Worm (Caenorhabditis elegans) whole organism, young adult: ENCODE results near the gene glb-11.
A peak's percentile ranks its signal among the peaks of the same experiment; 100 is the strongest.

ENCODE experiments used
- B0336.3 ChIP-seq: fragments of 200-800 bp; sonication (Bioruptor generic); IDR thresholded peaks from 2 replicates; pipeline ENCODE4 v1.3.6; 2022; ENCODE audit warnings: missing genetic modification characterization, missing compliant biosample characterization
- C06A6.2 ChIP-seq: fragments of 200-800 bp; sonication (Bioruptor generic); conservative IDR thresholded peaks from 2 replicates; pipeline ENCODE4 v1.3.6; 2022; ENCODE audit warnings: missing genetic modification characterization, missing compliant biosample characterization
- F10E7.11 ChIP-seq: sonication (generic microtip); optimal IDR thresholded peaks from 2 replicates; lab custom pipeline; 2017; ENCODE audit warnings: mild to moderate bottlenecking, missing genetic modification characterization, moderate library complexity, missing compliant biosample characterization
- F23B12.7 ChIP-seq: sonication (generic microtip); optimal IDR thresholded peaks from 2 replicates; lab custom pipeline; 2017; ENCODE audit warnings: missing genetic modification characterization, mild to moderate bottlenecking, missing compliant biosample characterization, antibody characterized with exemption, moderate library complexity; ENCODE audit not compliant: insufficient read depth
- F39B2.1 ChIP-seq: fragments of 200-800 bp; sonication (Bioruptor generic); IDR thresholded peaks from 2 replicates; pipeline ENCODE4 v1.3.6; 2022; ENCODE audit warnings: missing genetic modification reagents, missing genetic modification characterization, missing compliant biosample characterization
- F49E8.2 ChIP-seq: sonication (generic microtip); optimal IDR thresholded peaks from 3 replicates; lab custom pipeline; 2017; ENCODE audit warnings: missing genetic modification characterization, mild to moderate bottlenecking, missing compliant biosample characterization, antibody characterized with exemption, moderate library complexity; ENCODE audit not compliant: insufficient read depth
- F52B5.7 ChIP-seq: sonication (generic microtip); optimal IDR thresholded peaks from 2 replicates; lab custom pipeline; 2016; ENCODE audit warnings: mild to moderate bottlenecking, missing genetic modification characterization, missing compliant biosample characterization
- K11D2.4 ChIP-seq: fragments of 200-800 bp; sonication (Bioruptor generic); IDR thresholded peaks from 2 replicates; pipeline ENCODE4 v1.3.6; 2022; ENCODE audit warnings: missing genetic modification reagents, missing genetic modification characterization, missing compliant biosample characterization
- Y79H2A.3 ChIP-seq: fragments of 200-800 bp; sonication (Bioruptor generic); conservative IDR thresholded peaks from 2 replicates; pipeline ENCODE4 v1.3.6; 2022; ENCODE audit warnings: missing genetic modification reagents, missing genetic modification characterization, missing compliant biosample characterization
- Y95B8A.8 ChIP-seq: fragments of 200-800 bp; sonication (Bioruptor generic); IDR thresholded peaks from 2 replicates; pipeline ENCODE4 v1.3.6; 2022; ENCODE audit warnings: missing genetic modification reagents, missing genetic modification characterization, missing compliant biosample characterization
- akir-1 ChIP-seq: fragments of 200-800 bp; sonication (Bioruptor generic); optimal IDR thresholded peaks from 2 replicates; lab custom pipeline; 2018; ENCODE audit warnings: mild to moderate bottlenecking, missing genetic modification characterization, moderate library complexity, missing compliant biosample characterization
- ama-1 ChIP-seq, 3 experiments: fragments of 150-350 bp in 1 of 3; sonication (generic microtip) in 2 of 3; optimal IDR thresholded peaks; 2 replicates each; lab custom pipeline; 2014 to 2018; ENCODE audit warnings: missing biosample characterization in 2 of 3, missing genetic modification characterization in 2 of 3, missing genetic modification reagents in 2 of 3
- attf-3 ChIP-seq: fragments of 200-800 bp; sonication (Bioruptor generic); conservative IDR thresholded peaks from 2 replicates; pipeline ENCODE4 v1.3.6; 2022; ENCODE audit warnings: missing genetic modification reagents, missing genetic modification characterization, missing compliant biosample characterization
- bed-2 ChIP-seq: fragments of 200-800 bp; sonication (Bioruptor generic); IDR thresholded peaks from 2 replicates; pipeline ENCODE4 v1.3.6; 2022; ENCODE audit warnings: missing genetic modification reagents, missing genetic modification characterization, missing compliant biosample characterization
- ccch-3 ChIP-seq: fragments of 200-800 bp; sonication (Bioruptor generic); optimal IDR thresholded peaks from 2 replicates; lab custom pipeline; 2018; ENCODE audit warnings: mild to moderate bottlenecking, missing genetic modification characterization, missing compliant biosample characterization
- cebp-1 ChIP-seq, 2 experiments: fragments of 200-800 bp in 1 of 2; sonication (Bioruptor generic) in 1 of 2; sonication (generic microtip) in 1 of 2; IDR thresholded peaks in 1 of 2; optimal IDR thresholded peaks in 1 of 2; 2 replicates each; pipeline versions ENCODE4 v1.3.6 to Lab custom; 2017 to 2022; ENCODE audit warnings: missing compliant biosample characterization in 2 of 2, missing genetic modification characterization in 2 of 2, mild to moderate bottlenecking in 1 of 2, missing genetic modification reagents in 1 of 2, moderate library complexity in 1 of 2
- cebp-2 ChIP-seq: fragments of 200-800 bp; sonication (Bioruptor generic); IDR thresholded peaks from 2 replicates; pipeline ENCODE4 v1.3.6; 2022; ENCODE audit warnings: missing genetic modification characterization, missing compliant biosample characterization
- ceh-100 ChIP-seq: fragments of 200-800 bp; sonication (Bioruptor generic); IDR thresholded peaks from 2 replicates; pipeline ENCODE4 v1.3.6; 2022; ENCODE audit warnings: missing genetic modification reagents, missing genetic modification characterization, missing compliant biosample characterization
- ceh-27 ChIP-seq: fragments of 200-800 bp; sonication (Bioruptor generic); optimal IDR thresholded peaks from 2 replicates; lab custom pipeline; 2018; ENCODE audit warnings: mild to moderate bottlenecking, missing genetic modification characterization, moderate library complexity, missing compliant biosample characterization
- ceh-40 ChIP-seq: fragments of 200-800 bp; sonication (Bioruptor generic); IDR thresholded peaks from 2 replicates; pipeline ENCODE4 v1.3.6; 2022; ENCODE audit warnings: missing genetic modification characterization, missing compliant biosample characterization
- chd-7 ChIP-seq: sonication (generic microtip); optimal IDR thresholded peaks from 2 replicates; lab custom pipeline; 2016; ENCODE audit warnings: mild to moderate bottlenecking, missing genetic modification characterization, moderate library complexity, missing compliant biosample characterization
- die-1 ChIP-seq: sonication (generic microtip); optimal IDR thresholded peaks from 2 replicates; lab custom pipeline; 2016; ENCODE audit warnings: missing genotype, mild to moderate bottlenecking, missing genetic modification characterization, missing compliant biosample characterization
- hlh-12 ChIP-seq: sonication (generic microtip); optimal IDR thresholded peaks from 2 replicates; lab custom pipeline; 2016; ENCODE audit warnings: missing genetic modification characterization, missing compliant biosample characterization
- hmg-1.2 ChIP-seq: fragments of 200-800 bp; sonication (Bioruptor generic); IDR thresholded peaks from 2 replicates; pipeline ENCODE4 v1.3.6; 2022; ENCODE audit warnings: missing genetic modification reagents, missing genetic modification characterization, missing compliant biosample characterization
- let-526 ChIP-seq: fragments of 200-800 bp; sonication (Bioruptor generic); IDR thresholded peaks from 2 replicates; pipeline ENCODE4 v1.3.6; 2022; ENCODE audit warnings: missing genetic modification reagents, missing genetic modification characterization, missing compliant biosample characterization
- lir-1 ChIP-seq: fragments of 200-800 bp; sonication (Bioruptor generic); conservative IDR thresholded peaks from 2 replicates; pipeline ENCODE4 v1.3.6; 2022; ENCODE audit warnings: missing genetic modification reagents, missing genetic modification characterization, missing compliant biosample characterization
- lsy-27 ChIP-seq: sonication (generic microtip); optimal IDR thresholded peaks from 2 replicates; lab custom pipeline; 2017; ENCODE audit warnings: missing genetic modification characterization, mild to moderate bottlenecking, missing compliant biosample characterization, antibody characterized with exemption, missing genotype, borderline replicate concordance; ENCODE audit not compliant: insufficient read depth
- madf-8 ChIP-seq: fragments of 200-800 bp; sonication (Bioruptor generic); conservative IDR thresholded peaks from 2 replicates; pipeline ENCODE4 v1.3.6; 2022; ENCODE audit warnings: missing genetic modification reagents, missing genetic modification characterization, missing compliant biosample characterization
- nfyb-1 ChIP-seq: fragments of 200-800 bp; sonication (Bioruptor generic); IDR thresholded peaks from 2 replicates; pipeline ENCODE4 v1.3.6; 2022; ENCODE audit warnings: missing genetic modification reagents, missing genetic modification characterization, missing compliant biosample characterization
- nhr-80 ChIP-seq: sonication (generic microtip); optimal IDR thresholded peaks from 2 replicates; lab custom pipeline; 2016; ENCODE audit warnings: missing genetic modification characterization, missing compliant biosample characterization
- pbrm-1 ChIP-seq: fragments of 200-800 bp; sonication (Bioruptor generic); IDR thresholded peaks from 2 replicates; pipeline ENCODE4 v1.3.6; 2022; ENCODE audit warnings: missing genetic modification reagents, missing genetic modification characterization, missing compliant biosample characterization
- pha-4 ChIP-seq: fragments of 150-350 bp; sonication (generic microtip); optimal IDR thresholded peaks from 2 replicates; lab custom pipeline; 2014; ENCODE audit warnings: missing biosample characterization, missing genetic modification reagents, missing genetic modification characterization
- rcor-1 ChIP-seq: fragments of 200-800 bp; sonication (Bioruptor generic); IDR thresholded peaks from 2 replicates; pipeline ENCODE4 v1.3.6; 2022; ENCODE audit warnings: missing genetic modification reagents, missing genetic modification characterization, missing compliant biosample characterization
- rec-8 ChIP-seq, 2 experiments: sonication (generic microtip); optimal IDR thresholded peaks; 2 replicates each; lab custom pipeline; 2016; ENCODE audit warnings: mild to moderate bottlenecking in 2 of 2, missing genetic modification characterization in 2 of 2, missing genetic modification reagents in 2 of 2, missing genotype in 2 of 2, missing biosample characterization in 1 of 2, missing compliant biosample characterization in 1 of 2, moderate library complexity in 1 of 2
- snpc-1.1 ChIP-seq: sonication (generic microtip); optimal IDR thresholded peaks from 2 replicates; lab custom pipeline; 2017; ENCODE audit warnings: missing genetic modification characterization, mild to moderate bottlenecking, missing compliant biosample characterization, antibody characterized with exemption, moderate library complexity, missing genotype, missing genetic modification reagents; ENCODE audit not compliant: insufficient read depth
- snpc-4 ChIP-seq, 5 experiments: fragments of 150-350 bp in 1 of 5; sonication (generic microtip) in 4 of 5; optimal IDR thresholded peaks; 2 replicates each; lab custom pipeline; 2014 to 2018; ENCODE audit warnings: missing genetic modification characterization in 5 of 5, missing biosample characterization in 3 of 5, antibody characterized with exemption in 2 of 5, mild to moderate bottlenecking in 2 of 5, missing compliant biosample characterization in 2 of 5, missing genotype in 2 of 5, moderate library complexity in 2 of 5, missing genetic modification reagents in 1 of 5
- somi-1 ChIP-seq: fragments of 200-800 bp; sonication (Bioruptor generic); optimal IDR thresholded peaks from 2 replicates; lab custom pipeline; 2018; ENCODE audit warnings: mild to moderate bottlenecking, missing genetic modification characterization, missing compliant biosample characterization
- tbx-9 ChIP-seq: sonication (generic microtip); optimal IDR thresholded peaks from 2 replicates; lab custom pipeline; 2016; ENCODE audit warnings: borderline replicate concordance, missing genetic modification characterization, inconsistent platforms, missing compliant biosample characterization
- tlf-1 ChIP-seq: fragments of 200-800 bp; sonication (Bioruptor generic); optimal IDR thresholded peaks from 2 replicates; lab custom pipeline; 2018; ENCODE audit warnings: mild to moderate bottlenecking, missing genetic modification characterization, missing compliant biosample characterization
- unc-62 ChIP-seq: fragments of 150-350 bp; optimal IDR thresholded peaks from 2 replicates; lab custom pipeline; 2014; ENCODE audit warnings: missing biosample characterization, missing genetic modification reagents, missing genetic modification characterization
- ztf-26 ChIP-seq: sonication (generic microtip); optimal IDR thresholded peaks from 2 replicates; lab custom pipeline; 2017; ENCODE audit warnings: missing genetic modification characterization, missing compliant biosample characterization
- ztf-28 ChIP-seq: fragments of 200-800 bp; sonication (Bioruptor generic); IDR thresholded peaks from 2 replicates; pipeline ENCODE4 v1.3.6; 2022; ENCODE audit warnings: missing genetic modification reagents, missing genetic modification characterization, missing compliant biosample characterization
- ztf-6 ChIP-seq: fragments of 200-800 bp; sonication (Bioruptor generic); IDR thresholded peaks from 2 replicates; pipeline ENCODE4 v1.3.6; 2022; ENCODE audit warnings: missing genetic modification reagents, missing genetic modification characterization, missing compliant biosample characterization

Gene glb-11

ce11 chrIII:3954220-3954619, 37.8 kb downstream of the glb-11 start:
- no peak for TF ChIP-seq bed-2 (GFP tag; lab: Robert Waterston, UW)
- 0 out of 2 replicates have a peak, but pooled peaks have one; percentile 11 for TF ChIP-seq C06A6.2
- no peak for TF ChIP-seq cebp-1 (GFP tag; IDR thresholded peaks at IDR 0.05; lab: Robert Waterston, UW)
- peak; percentile 36 for TF ChIP-seq cebp-1 (tag; optimal IDR thresholded peaks at IDR 0.05; lab: Kevin White, UChicago)
- TF ChIP-seq ztf-28: no peak
- peak; percentile 23 for TF ChIP-seq ama-1 (optimal IDR thresholded peaks at IDR 0.05; lab: Kevin White, UChicago)
- TF ChIP-seq ama-1 (GFP tag; optimal IDR thresholded peaks at IDR 0.05; lab: Kevin White, UChicago): no peak
- TF ChIP-seq somi-1: peak; percentile 49
- TF ChIP-seq, all 124 proteins: peak for 4

- TF ChIP-seq lir-1 (GFP tag; lab: Robert Waterston, UW) (peak; percentile 53; the same call in 1 of the 2 replicates), F10E7.11 (tag; lab: Kevin White, UChicago) (no peak), die-1 (no peak), ceh-27 (GFP tag; lab: Kevin White, UChicago) (peak; percentile 38), nhr-80 (tag; lab: Kevin White, UChicago) (peak; percentile 61), chd-7 (no peak), ztf-6 (no peak), F52B5.7 (no peak), rcor-1 (GFP tag; lab: Robert Waterston, UW) (no peak), B0336.3 (GFP tag; lab: Robert Waterston, UW) (no peak), attf-3 (GFP tag; lab: Robert Waterston, UW) (0 out of 2 replicates have a peak, but pooled peaks have one; percentile 29), ama-1 (optimal IDR thresholded peaks at IDR 0.05; lab: Kevin White, UChicago) (no peak), ama-1 (GFP tag; optimal IDR thresholded peaks at IDR 0.05; lab: Kevin White, UChicago) (no peak), madf-8 (GFP tag; lab: Robert Waterston, UW) (no peak), snpc-4 (GFP tag; optimal IDR thresholded peaks at IDR 0.05; lab: Kevin White, UChicago) (no peak), snpc-4 (tag; optimal IDR thresholded peaks at IDR 0.05; lab: Kevin White, UChicago) (peak in 1 of 4 experiments; percentile 20), lsy-27 (tag; lab: Kevin White, UChicago) (no peak), nfyb-1 (GFP tag; lab: Robert Waterston, UW) (no peak), ccch-3 (GFP tag; lab: Kevin White, UChicago) (no peak), hmg-1.2 (GFP tag; lab: Robert Waterston, UW) (peak; percentile 74; the same call in 1 of the 2 replicates), F49E8.2 (tag; lab: Kevin White, UChicago) (no peak), tbx-9 (no peak), Y79H2A.3 (GFP tag; lab: Robert Waterston, UW) (0 out of 2 replicates have a peak, but pooled peaks have one; percentile 42), pbrm-1 (GFP tag; lab: Robert Waterston, UW) (peak; percentile 35; the same call in 1 of the 2 replicates), snpc-1.1 (tag; lab: Kevin White, UChicago) (no peak), tlf-1 (no peak), ztf-26 (tag; lab: Kevin White, UChicago) (peak; percentile 29), cebp-1 (GFP tag; IDR thresholded peaks at IDR 0.05; lab: Robert Waterston, UW) (peak; percentile 57; the same call in 1 of the 2 replicates), cebp-1 (tag; optimal IDR thresholded peaks at IDR 0.05; lab: Kevin White, UChicago) (peak; percentile 81), unc-62 (GFP tag; lab: Kevin White, UChicago) (no peak), pha-4 (no peak), Y95B8A.8 (GFP tag; lab: Robert Waterston, UW) (peak; percentile 69; the same call in 1 of the 2 replicates), ceh-100 (GFP tag; lab: Robert Waterston, UW) (no peak), cebp-2 (GFP tag; lab: Robert Waterston, UW) (no peak), akir-1 (GFP tag; lab: Kevin White, UChicago) (no peak), hlh-12 (tag; lab: Kevin White, UChicago) (no peak), K11D2.4 (GFP tag; lab: Robert Waterston, UW) (0 out of 2 replicates have a peak, but pooled peaks have one; percentile 60), ceh-40 (GFP tag; lab: Robert Waterston, UW) (no peak), F23B12.7 (tag; lab: Kevin White, UChicago) (no peak), F39B2.1 (GFP tag; lab: Robert Waterston, UW) (no peak), let-526 (GFP tag; lab: Robert Waterston, UW) (no peak; the same call in 1 of the 2 replicates), rec-8 (tag; optimal IDR thresholded peaks at IDR 0.05; lab: Kevin White, UChicago) (no peak)
Observed at ce11 chrIII:3953235-3953634, 38.8 kb downstream of the glb-11 start.
